Worm (Caenorhabditis elegans) whole organism, L4/young adult: Measurements from ENCODE around the gene svh-5.

Experiments
- W03F9.2 ChIP-seq: fragments of 150-350 bp; optimal IDR thresholded peaks from 2 replicates; lab custom pipeline; 2014; ENCODE audit warnings: missing biosample characterization, missing genetic modification characterization
- him-1 ChIP-seq: sonication (generic microtip); optimal IDR thresholded peaks from 2 replicates; lab custom pipeline; 2016; ENCODE audit warnings: missing genotype, missing genetic modification reagents, missing genetic modification characterization, missing compliant biosample characterization

ce11 chrX:15377724-15378123 lies at the start of gene svh-5:
- TF ChIP-seq him-1 = no peak
- no peak for TF ChIP-seq W03F9.2 (tag; lab: Kevin White, UChicago)
